Comparison of ENCODE assay signal across 4 fruit fly cellular contexts in genomic region chr3L:2829916-2830315, dm6.
TF ChIP-seq lines count a peak whose summit lies in the region.

No protein-coding gene starts in this region.

- no peak for TF ChIP-seq CTCF in whole organism, embryonic (GFP tag; optimal IDR thresholded peaks at IDR 0.05; lab: Kevin White, UChicago)

TF ChIP-seq in whole organism, embryonic, 481 proteins besides CTCF, POLR2A, EP300 and RAD21:
- TF ChIP-seq CG15696 (tag; optimal IDR thresholded peaks at IDR 0.05; lab: Kevin White, UChicago) = no peak
- TF ChIP-seq ranshi (GFP tag; IDR thresholded peaks at IDR 0.05; lab: Robert Waterston, UW) = no peak
- peak; percentile 32; the same call in 1 of the 2 replicates for TF ChIP-seq Drgx (GFP tag; IDR thresholded peaks at IDR 0.05; lab: Robert Waterston, UW)
- TF ChIP-seq CG4820 (GFP tag; optimal IDR thresholded peaks at IDR 0.05; lab: Kevin White, UChicago) = no peak
- no peak for TF ChIP-seq B-H2 (GFP tag; optimal IDR thresholded peaks at IDR 0.05; lab: Kevin White, UChicago)
- peak; percentile 51 for TF ChIP-seq nom (GFP tag; optimal IDR thresholded peaks at IDR 0.05; lab: Kevin White, UChicago)
- peak; percentile 11 for TF ChIP-seq lbe (GFP tag; optimal IDR thresholded peaks at IDR 0.05; lab: Kevin White, UChicago)
- TF ChIP-seq Hr39 (optimal IDR thresholded peaks at IDR 0.05; lab: Kevin White, UChicago) = peak; percentile 61
TF ChIP-seq in whole organism, embryonic: peak in this region for 4.

TF ChIP-seq in whole organism, prepupa, 60 proteins besides CTCF, POLR2A, EP300 and RAD21 (continues in another document):
- no peak for TF ChIP-seq Hr39 (GFP tag; optimal IDR thresholded peaks at IDR 0.05; lab: Kevin White, UChicago)
- peak; percentile 4 to 20 for TF ChIP-seq salr (GFP tag; optimal IDR thresholded peaks at IDR 0.05; lab: Kevin White, UChicago)
- TF ChIP-seq CG1621 (tag; optimal IDR thresholded peaks at IDR 0.05; lab: Kevin White, UChicago) = no peak
- no peak for TF ChIP-seq Hr38 (GFP tag; optimal IDR thresholded peaks at IDR 0.05; lab: Kevin White, UChicago)
- TF ChIP-seq Ets96B (tag; optimal IDR thresholded peaks at IDR 0.05; lab: Kevin White, UChicago) = peak; percentile 51
- peak; percentile 54 for TF ChIP-seq CG34406 (GFP tag; optimal IDR thresholded peaks at IDR 0.05; lab: Kevin White, UChicago)
- TF ChIP-seq CG32006 (GFP tag; optimal IDR thresholded peaks at IDR 0.05; lab: Kevin White, UChicago) = peak; percentile 33
- peak; percentile 34 for TF ChIP-seq topi (GFP tag; optimal IDR thresholded peaks at IDR 0.05; lab: Kevin White, UChicago)
- peak; percentile 60 for TF ChIP-seq CG6808 (GFP tag; optimal IDR thresholded peaks at IDR 0.05; lab: Kevin White, UChicago)
- peak; percentile 1 for TF ChIP-seq CG9139 (GFP tag; optimal IDR thresholded peaks at IDR 0.05; lab: Kevin White, UChicago)
- peak; percentile 39 for TF ChIP-seq lz (GFP tag; optimal IDR thresholded peaks at IDR 0.05; lab: Kevin White, UChicago)
- TF ChIP-seq CG8632 (GFP tag; optimal IDR thresholded peaks at IDR 0.05; lab: Kevin White, UChicago) = peak; percentile 44
- peak; percentile 36 for TF ChIP-seq Smox (GFP tag; optimal IDR thresholded peaks at IDR 0.05; lab: Kevin White, UChicago)
- TF ChIP-seq CG3032 (tag; optimal IDR thresholded peaks at IDR 0.05; lab: Kevin White, UChicago) = peak; percentile 75
- peak; percentile 88 for TF ChIP-seq Eip78C (GFP tag; lab: Kevin White, UChicago)
- TF ChIP-seq OdsH (GFP tag; optimal IDR thresholded peaks at IDR 0.05; lab: Kevin White, UChicago) = peak; percentile 52
- TF ChIP-seq CG8119 (GFP tag; IDR thresholded peaks at IDR 0.05; lab: Robert Waterston, UW) = peak; percentile 64
- TF ChIP-seq CG6163 (GFP tag; IDR thresholded peaks at IDR 0.05; lab: Robert Waterston, UW) = peak; percentile 72
- TF ChIP-seq acj6 (GFP tag; optimal IDR thresholded peaks at IDR 0.05; lab: Kevin White, UChicago) = peak; percentile 50
- no peak for TF ChIP-seq CG11294 (GFP tag; IDR thresholded peaks at IDR 0.05; lab: Robert Waterston, UW)
- peak; percentile 45 for TF ChIP-seq CG10669 (GFP tag; optimal IDR thresholded peaks at IDR 0.05; lab: Kevin White, UChicago)
- peak; percentile 37 for TF ChIP-seq vri (GFP tag; optimal IDR thresholded peaks at IDR 0.05; lab: Kevin White, UChicago)
- peak; percentile 46 for TF ChIP-seq Eip75B (GFP tag; optimal IDR thresholded peaks at IDR 0.05; lab: Kevin White, UChicago)
- no peak for TF ChIP-seq CG4318 (GFP tag; optimal IDR thresholded peaks at IDR 0.05; lab: Kevin White, UChicago)
- TF ChIP-seq svp (GFP tag; lab: Kevin White, UChicago) = peak; percentile 61
- no peak for TF ChIP-seq dac (GFP tag; optimal IDR thresholded peaks at IDR 0.05; lab: Kevin White, UChicago)
- peak; percentile 26 for TF ChIP-seq Sox102F (GFP tag; optimal IDR thresholded peaks at IDR 0.05; lab: Kevin White, UChicago)
- peak; percentile 11 for TF ChIP-seq Hr4 (GFP tag; optimal IDR thresholded peaks at IDR 0.05; lab: Kevin White, UChicago)
- TF ChIP-seq CG10631 (GFP tag; optimal IDR thresholded peaks at IDR 0.05; lab: Kevin White, UChicago) = peak; percentile 39

TF ChIP-seq in whole organism, pupa, 21 proteins besides CTCF, POLR2A, EP300 and RAD21:
- TF ChIP-seq EcR (GFP tag; optimal IDR thresholded peaks at IDR 0.05; lab: Kevin White, UChicago) = peak; percentile 10
- no peak for TF ChIP-seq CG10348 (GFP tag; IDR thresholded peaks at IDR 0.05; lab: Robert Waterston, UW)
- no peak; the same call in 2 of the 3 replicates for TF ChIP-seq CG4496 (GFP tag; IDR thresholded peaks at IDR 0.05; lab: Robert Waterston, UW)
- TF ChIP-seq rn (GFP tag; IDR thresholded peaks at IDR 0.05; lab: Robert Waterston, UW) = no peak
- TF ChIP-seq CG9948 (tag; optimal IDR thresholded peaks at IDR 0.05; lab: Kevin White, UChicago) = peak; percentile 67
- peak; percentile 64 for TF ChIP-seq Snoo (tag; optimal IDR thresholded peaks at IDR 0.05; lab: Kevin White, UChicago)
- TF ChIP-seq Ets98B (GFP tag; IDR thresholded peaks at IDR 0.05; lab: Robert Waterston, UW) = peak; percentile 30; the same call in 1 of the 2 replicates
- TF ChIP-seq gl (tag; optimal IDR thresholded peaks at IDR 0.05; lab: Kevin White, UChicago) = no peak
- TF ChIP-seq CG12605 (GFP tag; IDR thresholded peaks at IDR 0.05; lab: Robert Waterston, UW) = peak; percentile 66
- TF ChIP-seq Pif1B (GFP tag; optimal IDR thresholded peaks at IDR 0.05; lab: Kevin White, UChicago) = peak; percentile 10
- TF ChIP-seq CG32121 (GFP tag; IDR thresholded peaks at IDR 0.05; lab: Robert Waterston, UW) = no peak
- TF ChIP-seq CG8159 (tag; optimal IDR thresholded peaks at IDR 0.05; lab: Kevin White, UChicago) = peak; percentile 69
- TF ChIP-seq CG34367 (tag; optimal IDR thresholded peaks at IDR 0.05; lab: Kevin White, UChicago) = peak; percentile 39
- TF ChIP-seq fd96Ca (GFP tag; IDR thresholded peaks at IDR 0.05; lab: Robert Waterston, UW) = no peak
- TF ChIP-seq Pif1A (GFP tag; optimal IDR thresholded peaks at IDR 0.05; lab: Kevin White, UChicago) = peak; percentile 53
- peak; percentile 16 for TF ChIP-seq D1 (tag; optimal IDR thresholded peaks at IDR 0.05; lab: Kevin White, UChicago)
- TF ChIP-seq CG8301 (tag; optimal IDR thresholded peaks at IDR 0.05; lab: Kevin White, UChicago) = peak; percentile 7
- peak; percentile 85 for TF ChIP-seq CG13204 (GFP tag; optimal IDR thresholded peaks at IDR 0.05; lab: Kevin White, UChicago)
- peak; percentile 79 for TF ChIP-seq CG15710 (tag; optimal IDR thresholded peaks at IDR 0.05; lab: Kevin White, UChicago)
- peak; percentile 23 for TF ChIP-seq CG14655 (GFP tag; optimal IDR thresholded peaks at IDR 0.05; lab: Kevin White, UChicago)
- TF ChIP-seq CG17806 (tag; optimal IDR thresholded peaks at IDR 0.05; lab: Kevin White, UChicago) = peak; percentile 48

TF ChIP-seq in whole organism, wandering third instar larva, 38 proteins besides CTCF, POLR2A, EP300 and RAD21:
- TF ChIP-seq CG9705 (GFP tag; optimal IDR thresholded peaks at IDR 0.05; lab: Kevin White, UChicago) (no peak), jim (GFP tag; optimal IDR thresholded peaks at IDR 0.05; lab: Kevin White, UChicago) (no peak), foxo (GFP tag; optimal IDR thresholded peaks at IDR 0.05; lab: Kevin White, UChicago) (peak in 1 of 2 experiments; percentile 71), sv (GFP tag; optimal IDR thresholded peaks at IDR 0.05; lab: Kevin White, UChicago) (no peak), Myc (optimal IDR thresholded peaks at IDR 0.05; lab: Kevin White, UChicago) (no peak), Vsx2 (GFP tag; optimal IDR thresholded peaks at IDR 0.05; lab: Kevin White, UChicago; ENCODE audit: partially characterized antibody) (no peak), dl (GFP tag; optimal IDR thresholded peaks at IDR 0.05; lab: Kevin White, UChicago; ENCODE audit: insufficient read depth in 1 of 2, partially characterized antibody in 2 of 2) (no peak), GATAd (GFP tag; optimal IDR thresholded peaks at IDR 0.05; lab: Kevin White, UChicago) (no peak), Mio (GFP tag; optimal IDR thresholded peaks at IDR 0.05; lab: Kevin White, UChicago) (no peak), Hnf4 (GFP tag; optimal IDR thresholded peaks at IDR 0.05; lab: Kevin White, UChicago) (peak; percentile 36), br (GFP tag; optimal IDR thresholded peaks at IDR 0.05; lab: Kevin White, UChicago) (peak; percentile 37), CrebA (GFP tag; optimal IDR thresholded peaks at IDR 0.05; lab: Kevin White, UChicago; ENCODE audit: borderline replicate concordance) (no peak), Rel (GFP tag; optimal IDR thresholded peaks at IDR 0.05; lab: Kevin White, UChicago) (no peak), Rel (tag; optimal IDR thresholded peaks at IDR 0.05; lab: Kevin White, UChicago) (peak; percentile 0), rgr (GFP tag; optimal IDR thresholded peaks at IDR 0.05; lab: Kevin White, UChicago) (peak; percentile 23), woc (GFP tag; optimal IDR thresholded peaks at IDR 0.05; lab: Kevin White, UChicago) (peak; percentile 20), brk (GFP tag; optimal IDR thresholded peaks at IDR 0.05; lab: Kevin White, UChicago) (peak; percentile 9), dmrt93B (GFP tag; optimal IDR thresholded peaks at IDR 0.05; lab: Kevin White, UChicago) (no peak), OdsH (GFP tag; optimal IDR thresholded peaks at IDR 0.05; lab: Kevin White, UChicago) (peak; percentile 2), Sp1 (GFP tag; optimal IDR thresholded peaks at IDR 0.05; lab: Kevin White, UChicago) (peak; percentile 71), ey (GFP tag; optimal IDR thresholded peaks at IDR 0.05; lab: Kevin White, UChicago) (peak; percentile 17), Dfd (GFP tag; optimal IDR thresholded peaks at IDR 0.05; lab: Kevin White, UChicago) (peak; percentile 94), pan (optimal IDR thresholded peaks at IDR 0.05; lab: Kevin White, UChicago) (no peak), fru (GFP tag; optimal IDR thresholded peaks at IDR 0.05; lab: Kevin White, UChicago) (peak; percentile 31), Hr83 (GFP tag; optimal IDR thresholded peaks at IDR 0.05; lab: Kevin White, UChicago; ENCODE audit: poor library complexity, severe bottlenecking) (no peak), lola (GFP tag; optimal IDR thresholded peaks at IDR 0.05; lab: Kevin White, UChicago) (no peak), Dif (GFP tag; optimal IDR thresholded peaks at IDR 0.05; lab: Kevin White, UChicago; ENCODE audit: partially characterized antibody) (no peak), tai (GFP tag; optimal IDR thresholded peaks at IDR 0.05; lab: Kevin White, UChicago) (no peak), N (GFP tag; optimal IDR thresholded peaks at IDR 0.05; lab: Kevin White, UChicago) (no peak), HLH106 (tag; optimal IDR thresholded peaks at IDR 0.05; lab: Kevin White, UChicago) (peak; percentile 63), usp (GFP tag; optimal IDR thresholded peaks at IDR 0.05; lab: Kevin White, UChicago) (no peak), dsf (GFP tag; optimal IDR thresholded peaks at IDR 0.05; lab: Kevin White, UChicago; ENCODE audit: borderline replicate concordance) (no peak), psq (GFP tag; optimal IDR thresholded peaks at IDR 0.05; lab: Kevin White, UChicago) (peak; percentile 48), CG32264 (GFP tag; optimal IDR thresholded peaks at IDR 0.05; lab: Kevin White, UChicago) (no peak), h (GFP tag; optimal IDR thresholded peaks at IDR 0.05; lab: Kevin White, UChicago) (peak; percentile 76), sage (GFP tag; optimal IDR thresholded peaks at IDR 0.05; lab: Kevin White, UChicago) (no peak), Jra (GFP tag; optimal IDR thresholded peaks at IDR 0.05; lab: Kevin White, UChicago) (no peak), Hr78 (GFP tag; optimal IDR thresholded peaks at IDR 0.05; lab: Kevin White, UChicago) (no peak), Abd-B (GFP tag; optimal IDR thresholded peaks at IDR 0.05; lab: Kevin White, UChicago) (no peak)

Comparison
In these comparisons a context has a peak if more than half of its experiments do, and no peak if none do; other contexts are left out.
1. Of the 7 proteins assayed by ChIP-seq in both whole organism, embryonic and whole organism, prepupa: peak only in whole organism, embryonic: Hr39; only in whole organism, prepupa: Gug and Sox102F; in both: none; in neither: 4.